Worm (Caenorhabditis elegans) whole organism, L4 larva: ENCODE measurements around the gene cyp-35A4.

Source experiments
- ctbp-1 ChIP-seq: fragments of 200-800 bp; sonication (Bioruptor generic); IDR thresholded peaks from 2 replicates; pipeline ENCODE4 v1.3.6; 2022; ENCODE audit warnings: missing genetic modification reagents, missing genetic modification characterization, missing compliant biosample characterization
- lsy-2 ChIP-seq, 2 experiments: fragments of 150-350 bp in 1 of 2; sonication (generic microtip) in 1 of 2; optimal IDR thresholded peaks; 2 replicates each; lab custom pipeline; 2014 to 2017; ENCODE audit warnings: missing biosample characterization in 2 of 2, missing genetic modification characterization in 2 of 2
- nhr-10 ChIP-seq: fragments of 150-350 bp; optimal IDR thresholded peaks from 2 replicates; lab custom pipeline; 2014; ENCODE audit warnings: missing biosample characterization, missing genetic modification characterization

ce11 chrV:4073455-4073854, 42.0 kb downstream of the cyp-35A4 start, which contains the start of gene otpl-2:
- no peak for TF ChIP-seq nhr-10 (tag; lab: Kevin White, UChicago)
- no peak for TF ChIP-seq ctbp-1
- TF ChIP-seq lsy-2 (tag; optimal IDR thresholded peaks at IDR 0.05; lab: Kevin White, UChicago) = no peak
